Worm (Caenorhabditis elegans): ENCODE measurements around the gene ugt-54.
"Not testable (repeated sequence)": the region's sequence is repeated elsewhere in the genome, so short reads cannot be mapped to it uniquely, and the experiment has no call there.

Gene ugt-54

DNA sequence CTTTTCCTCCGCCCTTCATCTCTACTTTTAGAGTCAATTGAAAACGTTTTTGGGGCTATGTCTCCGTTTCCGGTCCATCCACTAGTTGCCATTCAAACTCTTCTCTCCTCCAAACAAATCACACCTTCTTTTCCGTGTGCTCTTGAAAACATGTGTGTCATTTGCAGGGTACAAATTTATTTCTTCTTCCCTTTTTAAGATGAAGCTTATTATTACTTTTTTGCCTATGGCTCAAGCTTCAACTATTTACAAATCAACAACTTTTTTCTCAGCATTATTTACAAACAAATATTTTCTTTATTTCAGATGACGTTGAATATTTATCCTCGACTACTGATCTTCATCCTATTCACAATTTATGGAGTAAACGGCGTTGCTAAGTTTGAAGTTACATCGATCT is 17.0 kb upstream of the ugt-54 start, which contains the start of gene T25B9.3:
T25B9.3 (plus strand) TSS at position 301 of the 400 bp plus-strand sequence.
- TF ChIP-seq nhr-67 (tag; optimal IDR thresholded peaks at IDR 0.05) (no peak), nhr-25 (tag; optimal IDR thresholded peaks at IDR 0.05) (no peak), pha-4 (tag; optimal IDR thresholded peaks at IDR 0.05) (no peak), unc-62 (GFP tag; optimal IDR thresholded peaks at IDR 0.05) (no peak), mdl-1 (tag; optimal IDR thresholded peaks at IDR 0.05) (no peak), ztf-11 (tag; optimal IDR thresholded peaks at IDR 0.05) (no peak), ceh-82 (tag; optimal IDR thresholded peaks at IDR 0.05) (no peak), elt-1 (tag; optimal IDR thresholded peaks at IDR 0.05) (no peak), unc-39 (tag; optimal IDR thresholded peaks at IDR 0.05) (no peak), skn-1 (tag; optimal IDR thresholded peaks at IDR 0.05) (no peak), ztf-4 (tag; optimal IDR thresholded peaks at IDR 0.05) (no peak), nhr-77 (tag; optimal IDR thresholded peaks at IDR 0.05) (no peak), ceh-16 (tag; optimal IDR thresholded peaks at IDR 0.05) (no peak), nfya-1 (tag; optimal IDR thresholded peaks at IDR 0.05; ENCODE audit: insufficient read depth) (no peak), fkh-10 (GFP tag; optimal IDR thresholded peaks at IDR 0.05) (no peak), egl-5 (tag; optimal IDR thresholded peaks at IDR 0.05) (no peak), nhr-12 (tag; optimal IDR thresholded peaks at IDR 0.05) (no peak), jun-1 (tag; optimal IDR thresholded peaks at IDR 0.05) (no peak)

DNA sequence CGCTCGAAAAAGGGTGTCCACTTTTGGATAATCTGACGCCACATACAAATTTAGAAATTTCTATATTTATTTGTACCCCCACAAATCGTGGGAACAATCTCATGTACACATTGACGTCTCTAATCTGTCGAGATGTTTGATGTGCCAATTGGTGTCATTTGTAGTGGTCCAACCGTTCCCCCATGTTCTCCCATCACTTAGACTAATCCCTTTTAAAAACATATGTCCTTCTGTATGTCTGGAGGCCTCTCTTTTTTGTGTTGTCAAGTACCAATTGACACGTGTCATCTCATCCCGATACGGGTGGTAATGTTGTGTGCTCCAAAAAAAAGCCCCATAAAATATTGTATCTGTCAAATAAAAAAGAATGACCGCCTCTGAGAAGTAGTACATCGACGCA is 16.2 kb upstream of the ugt-54 start:
- TF ChIP-seq pqm-1 (tag; optimal IDR thresholded peaks at IDR 0.05) (no peak), hmg-11 (tag; optimal IDR thresholded peaks at IDR 0.05) (no peak), elt-3 (tag; optimal IDR thresholded peaks at IDR 0.05) (no peak), nhr-237 (tag; optimal IDR thresholded peaks at IDR 0.05) (no peak), egl-27 (tag; optimal IDR thresholded peaks at IDR 0.05) (no peak), aly-2 (tag; optimal IDR thresholded peaks at IDR 0.05) (no peak), ztf-11 (tag; optimal IDR thresholded peaks at IDR 0.05) (no peak), jun-1 (tag; optimal IDR thresholded peaks at IDR 0.05) (no peak), nhr-67 (tag; optimal IDR thresholded peaks at IDR 0.05) (no peak), nfya-1 (tag; optimal IDR thresholded peaks at IDR 0.05; ENCODE audit: insufficient read depth) (no peak), unc-39 (tag; optimal IDR thresholded peaks at IDR 0.05) (no peak), daf-12 (tag; optimal IDR thresholded peaks at IDR 0.05) (no peak), zag-1 (tag; optimal IDR thresholded peaks at IDR 0.05) (no peak), ceh-9 (tag; optimal IDR thresholded peaks at IDR 0.05) (no peak), fkh-10 (GFP tag; optimal IDR thresholded peaks at IDR 0.05) (no peak), lin-39 (tag; optimal IDR thresholded peaks at IDR 0.05) (no peak), ama-1 (optimal IDR thresholded peaks at IDR 0.05) (no peak), nhr-28 (tag; optimal IDR thresholded peaks at IDR 0.05) (no peak)

- TF ChIP-seq aly-2 (tag; optimal IDR thresholded peaks at IDR 0.05), result no peak
- no peak for TF ChIP-seq nhr-76 (tag; optimal IDR thresholded peaks at IDR 0.05)
- TF ChIP-seq R02D3.7 (tag; optimal IDR thresholded peaks at IDR 0.05), result no peak
- TF ChIP-seq nhr-23 (tag; optimal IDR thresholded peaks at IDR 0.05), result no peak
- TF ChIP-seq ama-1 (optimal IDR thresholded peaks at IDR 0.05), result no peak
- TF ChIP-seq ZK546.5 (tag; optimal IDR thresholded peaks at IDR 0.05), result no peak
- no peak for TF ChIP-seq elt-2 (tag; optimal IDR thresholded peaks at IDR 0.05)
Observed at ce11 chrIV:10750041-10750440, 11.5 kb upstream of the ugt-54 start, which contains the start of gene T25B9.1. T25B9.1 (minus strand) TSS chrIV:10750141.

DNA sequence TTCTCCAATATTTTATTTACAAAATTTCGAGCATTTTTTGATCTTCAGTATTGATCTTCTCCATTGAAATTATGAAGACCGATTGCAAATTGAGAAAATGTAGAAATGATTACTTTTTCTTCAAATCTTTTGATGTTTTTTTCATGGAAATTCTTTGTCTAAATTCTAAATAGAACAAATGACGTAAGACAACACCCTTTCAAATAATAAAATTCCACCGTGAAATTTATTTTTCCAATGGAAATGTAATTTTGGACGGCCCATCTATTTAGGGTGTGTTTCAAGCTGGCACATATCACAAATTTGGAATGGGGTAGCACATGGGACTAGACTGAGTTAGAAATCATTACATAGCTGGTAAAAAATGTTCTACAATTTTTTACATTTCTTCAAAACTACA is 9.8 kb upstream of the ugt-54 start, which contains the start of gene T25B9.2:
T25B9.2 (minus strand) TSS at position 101 of the 400 bp plus-strand sequence.
- TF ChIP-seq snpc-4, nhr-11, egl-27 (tag; optimal IDR thresholded peaks at IDR 0.05): not testable (repeated sequence)

- TF ChIP-seq unc-39 (tag; optimal IDR thresholded peaks at IDR 0.05) (no peak), jun-1 (tag; optimal IDR thresholded peaks at IDR 0.05) (no peak), nhr-237 (tag; optimal IDR thresholded peaks at IDR 0.05) (no peak), nhr-28 (tag; optimal IDR thresholded peaks at IDR 0.05) (no peak), elt-1 (tag; optimal IDR thresholded peaks at IDR 0.05) (no peak), skn-1 (tag; optimal IDR thresholded peaks at IDR 0.05) (no peak), ceh-9 (tag; optimal IDR thresholded peaks at IDR 0.05) (no peak), ama-1 (optimal IDR thresholded peaks at IDR 0.05) (no peak), lsy-12 (tag; optimal IDR thresholded peaks at IDR 0.05) (no peak), fkh-2 (tag; optimal IDR thresholded peaks at IDR 0.05) (no peak), egl-5 (tag; optimal IDR thresholded peaks at IDR 0.05) (no peak), elt-2 (tag; optimal IDR thresholded peaks at IDR 0.05) (no peak), nhr-23 (tag; optimal IDR thresholded peaks at IDR 0.05) (no peak), pqm-1 (tag; optimal IDR thresholded peaks at IDR 0.05) (no peak), nhr-77 (tag; optimal IDR thresholded peaks at IDR 0.05) (no peak), nhr-12 (tag; optimal IDR thresholded peaks at IDR 0.05) (no peak), R02D3.7 (tag; optimal IDR thresholded peaks at IDR 0.05) (no peak)
Observed at ce11 chrIV:10754685-10755084, 6.8 kb upstream of the ugt-54 start, which contains the start of gene T25B9.5. T25B9.5 (minus strand) TSS chrIV:10754785.
